Worm (Caenorhabditis elegans): ENCODE data around the gene fbxa-56.
A peak's percentile ranks its signal among the peaks of the same experiment; 100 is the strongest.

fbxa-56 gene

DNA sequence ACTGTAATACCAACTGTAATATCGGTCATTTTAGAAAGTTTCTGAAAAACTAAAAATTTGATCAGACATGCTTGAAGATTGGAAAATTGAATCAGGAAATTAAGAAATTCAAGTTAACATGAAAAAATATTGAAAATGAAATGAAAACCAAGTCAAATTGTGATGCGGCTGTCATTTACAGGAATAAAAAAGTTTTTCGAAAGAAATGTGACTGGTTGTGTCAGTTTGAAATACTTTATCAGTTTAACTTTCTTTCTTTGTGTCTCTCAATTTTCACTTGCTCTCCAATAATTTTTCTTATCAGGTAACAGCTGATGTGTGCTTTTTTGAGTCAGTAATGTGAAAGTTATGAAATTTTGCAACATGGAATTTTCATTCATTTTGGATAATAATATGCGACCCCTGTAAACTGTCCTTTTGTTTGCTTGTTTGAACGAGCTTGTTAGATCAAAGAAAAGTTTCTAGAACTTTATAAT, 8.4 kb upstream of the fbxa-56 start, which contains the start of gene fbxa-60 (continued):
- TF ChIP-seq tra-1 (GFP tag; IDR thresholded peaks at IDR 0.05): peak; percentile 66; the same call in 1 of the 2 replicates
- TF ChIP-seq daf-16 (GFP tag; optimal IDR thresholded peaks at IDR 0.05): no peak
- TF ChIP-seq daf-16 (tag; optimal IDR thresholded peaks at IDR 0.05): peak; percentile 53
- peak; percentile 75 for TF ChIP-seq zip-2 (tag; optimal IDR thresholded peaks at IDR 0.05)
- no peak for TF ChIP-seq hmg-1.1 (GFP tag; IDR thresholded peaks at IDR 0.05)
- TF ChIP-seq ztf-7 (tag; optimal IDR thresholded peaks at IDR 0.05): no peak
- no peak for TF ChIP-seq mxl-3 (GFP tag; optimal IDR thresholded peaks at IDR 0.05)
- no peak for TF ChIP-seq mdt-29 (GFP tag; IDR thresholded peaks at IDR 0.05)
- TF ChIP-seq ama-1 (optimal IDR thresholded peaks at IDR 0.05): no peak
- no peak for TF ChIP-seq ZK546.5 (tag; optimal IDR thresholded peaks at IDR 0.05)
- TF ChIP-seq skn-1 (tag; optimal IDR thresholded peaks at IDR 0.05): no peak
- no peak for TF ChIP-seq ces-1 (GFP tag; optimal IDR thresholded peaks at IDR 0.05)
- no peak for TF ChIP-seq duxl-1 (tag; optimal IDR thresholded peaks at IDR 0.05; ENCODE audit: poor library complexity)
- TF ChIP-seq lin-1 (GFP tag; IDR thresholded peaks at IDR 0.05): peak; percentile 36; the same call in 1 of the 2 replicates
- TF ChIP-seq ceh-44 (GFP tag; IDR thresholded peaks at IDR 0.05): no peak
- TF ChIP-seq pqm-1 (tag; optimal IDR thresholded peaks at IDR 0.05): peak; percentile 76
- no peak for TF ChIP-seq lsy-2 (tag; optimal IDR thresholded peaks at IDR 0.05)
- TF ChIP-seq aly-2 (tag; optimal IDR thresholded peaks at IDR 0.05): no peak
- TF ChIP-seq nhr-76 (tag; optimal IDR thresholded peaks at IDR 0.05): no peak
- TF ChIP-seq Y105C5A.15 (GFP tag; IDR thresholded peaks at IDR 0.05): no peak
- no peak for TF ChIP-seq nhr-237 (tag; optimal IDR thresholded peaks at IDR 0.05)
- no peak for TF ChIP-seq dmd-9 (GFP tag; IDR thresholded peaks at IDR 0.05)
- no peak for TF ChIP-seq ztf-11 (tag; optimal IDR thresholded peaks at IDR 0.05)
- TF ChIP-seq dmd-6 (GFP tag; IDR thresholded peaks at IDR 0.05): peak; percentile 95
- TF ChIP-seq F10B5.3 (tag; optimal IDR thresholded peaks at IDR 0.05): no peak
- TF ChIP-seq madf-5 (GFP tag; IDR thresholded peaks at IDR 0.05): no peak
- no peak for TF ChIP-seq jun-1 (tag; optimal IDR thresholded peaks at IDR 0.05)
- TF ChIP-seq php-3 (GFP tag; IDR thresholded peaks at IDR 0.05): peak; percentile 80
- TF ChIP-seq dpl-1 (GFP tag; optimal IDR thresholded peaks at IDR 0.05): no peak
- TF ChIP-seq zfp-3 (GFP tag; conservative IDR thresholded peaks at IDR 0.05): no peak
- TF ChIP-seq unc-62 (GFP tag; optimal IDR thresholded peaks at IDR 0.05 in 1 of 2): no peak
- no peak for TF ChIP-seq unc-62 (tag; optimal IDR thresholded peaks at IDR 0.05)
- no peak for TF ChIP-seq lin-15B (tag; optimal IDR thresholded peaks at IDR 0.05)
- TF ChIP-seq zip-11 (GFP tag; IDR thresholded peaks at IDR 0.05): no peak
- no peak for TF ChIP-seq nhr-25 (tag; optimal IDR thresholded peaks at IDR 0.05; ENCODE audit: borderline replicate concordance, insufficient read depth)
- no peak for TF ChIP-seq pha-4 (GFP tag; IDR thresholded peaks at IDR 0.05)
- no peak for TF ChIP-seq pha-4 (tag; optimal IDR thresholded peaks at IDR 0.05)
- TF ChIP-seq egl-43 (GFP tag; IDR thresholded peaks at IDR 0.05): no peak
- peak; percentile 12 for TF ChIP-seq nhr-77 (tag; optimal IDR thresholded peaks at IDR 0.05)
- TF ChIP-seq ZK337.2 (GFP tag; IDR thresholded peaks at IDR 0.05): no peak
- TF ChIP-seq mes-2 (tag; optimal IDR thresholded peaks at IDR 0.05; ENCODE audit: poor library complexity, severe bottlenecking): no peak
- no peak for TF ChIP-seq R02D3.7 (tag; optimal IDR thresholded peaks at IDR 0.05)
- TF ChIP-seq mep-1 (tag; optimal IDR thresholded peaks at IDR 0.05): no peak
- TF ChIP-seq unc-130 (GFP tag; optimal IDR thresholded peaks at IDR 0.05): no peak
- no peak for TF ChIP-seq aha-1 (tag)
- TF ChIP-seq hif-1 (tag; optimal IDR thresholded peaks at IDR 0.05): no peak
- TF ChIP-seq nhr-102 (tag; optimal IDR thresholded peaks at IDR 0.05): no peak
- no peak for TF ChIP-seq ceh-82 (tag; optimal IDR thresholded peaks at IDR 0.05)
- no peak for TF ChIP-seq lim-7 (GFP tag; IDR thresholded peaks at IDR 0.05)
- TF ChIP-seq daf-19 (GFP tag; conservative IDR thresholded peaks at IDR 0.05): no peak
- TF ChIP-seq nhr-48 (tag; optimal IDR thresholded peaks at IDR 0.05): no peak
- no peak for TF ChIP-seq saeg-2 (GFP tag; IDR thresholded peaks at IDR 0.05)
- no peak for TF ChIP-seq nhr-42 (GFP tag; IDR thresholded peaks at IDR 0.05)

Data from whole organism, L4 larva.